Fruit fly (Drosophila melanogaster) S2 (cell line): ENCODE measurements around the gene CG6729.

Source experiments
- CG8478 ChIP-seq: fragments of >200 bp; optimal IDR thresholded peaks from 2 replicates; lab custom pipeline; 2018
- CTCF ChIP-seq, 2 experiments: fragments of >200 bp; optimal IDR thresholded peaks; 2 replicates each; lab custom pipeline; 2018

CG6729 gene

dm6 chr2L:10709353-10709752, 34.4 kb downstream of the CG6729 start, which contains the start of gene Lip2:
TSS of gene Lip2 (minus strand) at chr2L:10709453.
- TF ChIP-seq CTCF (optimal IDR thresholded peaks at IDR 0.05; lab: Kevin White, UChicago): no peak

dm6 chr2L:10708089-10708488, 35.6 kb downstream of the CG6729 start:
- TF ChIP-seq CTCF (optimal IDR thresholded peaks at IDR 0.05; lab: Kevin White, UChicago): no peak
- TF ChIP-seq CG8478: no peak

- no peak for TF ChIP-seq CG8478
Observed at dm6 chr2L:10706267-10706666, 37.5 kb downstream of the CG6729 start.

DNA sequence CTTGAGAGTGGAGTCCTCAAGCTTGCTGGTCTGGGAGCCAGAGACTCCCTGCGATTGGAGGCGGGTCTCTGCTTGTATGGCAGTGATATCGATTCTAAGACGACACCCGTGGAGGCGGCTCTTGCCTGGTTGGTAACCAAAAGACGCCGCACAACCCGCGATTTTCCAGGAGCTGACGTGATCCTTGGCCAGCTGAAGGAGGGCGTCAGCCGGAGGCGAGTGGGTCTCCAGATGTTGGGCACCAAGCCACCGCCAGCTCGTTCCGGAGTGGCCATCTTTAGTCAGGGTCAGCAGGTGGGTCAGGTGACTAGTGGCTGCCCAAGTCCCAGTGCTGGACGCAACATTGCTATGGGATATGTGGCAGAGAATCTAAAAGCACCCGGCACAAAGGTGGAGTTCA, 39.3 kb downstream of the CG6729 start:
- no peak for TF ChIP-seq CTCF (optimal IDR thresholded peaks at IDR 0.05; lab: Kevin White, UChicago)
- TF ChIP-seq CG8478: no peak

- TF ChIP-seq CG8478 (no peak), CTCF (optimal IDR thresholded peaks at IDR 0.05; lab: Kevin White, UChicago) (no peak)
Observed at dm6 chr2L:10703281-10703680, 40.5 kb downstream of the CG6729 start, which contains the start of gene CG6415. TSS of gene CG6415 (plus strand) at chr2L:10703621.

DNA sequence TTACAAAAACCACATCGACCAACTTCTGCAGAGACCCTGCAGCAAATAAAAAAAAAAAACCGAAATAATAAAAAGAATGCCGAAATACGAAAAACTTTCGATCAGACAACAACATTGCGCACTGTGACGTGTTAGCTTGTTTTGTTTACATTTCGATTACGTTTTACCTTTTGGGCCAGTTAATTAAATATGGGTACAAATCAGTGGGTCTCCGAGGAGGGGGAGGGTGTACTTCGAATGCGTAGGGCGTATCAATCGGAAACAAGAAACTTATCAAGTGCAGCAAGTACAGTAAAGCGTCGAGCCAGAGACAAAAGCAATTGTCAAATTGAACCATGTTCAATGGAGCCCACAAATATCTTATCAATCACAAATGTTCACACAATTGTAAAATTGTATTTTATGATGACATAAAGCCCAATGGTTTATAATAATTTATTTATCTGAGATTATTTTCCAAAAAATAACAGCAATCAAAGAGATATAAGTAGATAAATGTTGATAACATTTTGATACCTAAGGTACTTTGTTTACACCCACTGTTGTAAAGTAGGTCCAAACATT, 42.2 kb downstream of the CG6729 start, which contains the start of gene Lip1:
TSS of gene Lip1 (minus strand) at position 46 of the 564 bp plus-strand sequence.
- TF ChIP-seq CTCF (optimal IDR thresholded peaks at IDR 0.05; lab: Kevin White, UChicago): no peak
- no peak for TF ChIP-seq CG8478

DNA sequence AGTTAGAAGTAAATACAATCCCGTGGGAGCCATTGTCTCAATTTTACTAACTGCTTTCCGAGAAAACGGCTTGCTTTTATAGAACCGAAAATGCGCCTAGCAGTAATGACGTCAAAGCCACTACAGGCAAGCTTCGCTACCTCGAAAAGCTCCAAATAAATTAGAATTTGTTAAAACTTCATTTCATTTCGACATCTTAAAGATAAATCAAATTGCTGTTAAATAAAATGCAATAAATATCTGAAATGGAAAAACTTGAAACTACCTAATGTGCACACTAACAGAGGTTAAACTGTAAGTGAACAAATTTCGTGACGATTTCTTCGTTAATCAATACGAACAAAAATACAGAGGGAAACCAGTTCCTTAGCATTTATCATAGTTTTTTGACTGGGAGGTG, 45.7 kb downstream of the CG6729 start, which contains the start of gene CG7300:
TSS of gene CG7300 (minus strand) at position 52 of the 400 bp plus-strand sequence.
- TF ChIP-seq CTCF (optimal IDR thresholded peaks at IDR 0.05; lab: Kevin White, UChicago) (no peak), CG8478 (no peak)

- TF ChIP-seq CG8478 (no peak), CTCF (optimal IDR thresholded peaks at IDR 0.05; lab: Kevin White, UChicago) (no peak)
Observed at dm6 chr2L:10694053-10694618, 49.6 kb downstream of the CG6729 start, which contains the start of gene CG17108. TSS of gene CG17108 (minus strand) at chr2L:10694103.

DNA sequence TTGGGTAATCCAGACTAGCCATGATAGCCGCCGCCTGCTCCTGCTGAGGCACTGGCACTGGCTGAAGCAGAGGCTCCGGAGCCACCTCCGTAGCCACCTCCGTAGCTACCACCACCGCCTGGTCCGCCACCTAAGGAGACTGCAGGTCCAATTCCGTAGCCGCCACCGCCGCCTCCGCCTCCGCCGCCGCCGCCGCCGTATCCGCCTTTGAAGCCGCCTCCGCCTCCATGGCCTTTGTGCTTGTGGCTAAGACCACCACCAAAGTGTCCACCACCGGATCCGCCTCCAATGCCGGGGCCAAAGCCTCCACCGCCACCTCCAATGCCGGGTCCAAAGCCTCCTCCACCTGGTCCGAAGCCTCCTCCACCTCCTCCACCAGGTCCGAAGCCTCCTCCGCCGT, 50.7 kb downstream of the CG6729 start:
- TF ChIP-seq CG8478 (no peak), CTCF (optimal IDR thresholded peaks at IDR 0.05; lab: Kevin White, UChicago) (no peak)
